Worm (Caenorhabditis elegans) whole organism, L3 larva: ENCODE data around the gene K03B8.6.

Experiments
- elt-3 ChIP-seq, 3 experiments: fragments of 150-350 bp in 1 of 3; sonication (generic microtip) in 2 of 3; optimal IDR thresholded peaks; 2 replicates in 2 of 3; 4 replicates in 1 of 3; lab custom pipeline; 2014 to 2017; ENCODE audit warnings: missing biosample characterization in 3 of 3, missing genetic modification characterization in 3 of 3
- nfya-1 ChIP-seq: sonication (generic microtip); optimal IDR thresholded peaks from 2 replicates; lab custom pipeline; 2017; ENCODE audit warnings: missing genetic modification characterization, mild to moderate bottlenecking, missing compliant biosample characterization, antibody characterized with exemption, moderate library complexity; ENCODE audit not compliant: insufficient read depth

DNA sequence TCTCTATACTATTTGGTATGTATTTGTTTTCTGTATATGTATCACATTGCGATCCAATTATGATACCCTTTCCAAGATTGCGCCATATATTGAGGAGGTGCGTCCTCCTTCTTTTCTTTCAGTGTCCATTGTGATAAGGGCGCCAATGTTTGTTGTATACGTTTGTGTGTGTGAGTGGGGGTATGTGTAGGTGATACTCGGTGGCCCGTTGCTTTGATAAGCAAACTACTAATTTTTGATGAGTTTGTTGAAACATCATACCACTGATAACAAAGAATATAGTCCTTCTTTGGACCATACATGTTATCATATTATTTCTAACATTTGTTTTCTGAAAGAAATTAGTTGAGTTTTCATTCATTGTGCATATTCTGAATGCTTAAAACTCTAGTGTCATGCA lies 3.7 kb upstream of the K03B8.6 start:
- TF ChIP-seq nfya-1 (tag; lab: Kevin White, UChicago) (no peak), elt-3 (tag; optimal IDR thresholded peaks at IDR 0.05; lab: Kevin White, UChicago) (no peak)
